Fruit fly (Drosophila melanogaster) Kc167 (cell line): ENCODE measurements around the gene CAH7.

Experiments
- Myc ChIP-seq: fragments of >200 bp; optimal IDR thresholded peaks from 2 replicates; lab custom pipeline; 2017; ENCODE audit warnings: missing external identifiers
- Sin3A ChIP-seq: fragments of >200 bp; optimal IDR thresholded peaks from 2 replicates; lab custom pipeline; 2018; ENCODE audit warnings: missing external identifiers

DNA sequence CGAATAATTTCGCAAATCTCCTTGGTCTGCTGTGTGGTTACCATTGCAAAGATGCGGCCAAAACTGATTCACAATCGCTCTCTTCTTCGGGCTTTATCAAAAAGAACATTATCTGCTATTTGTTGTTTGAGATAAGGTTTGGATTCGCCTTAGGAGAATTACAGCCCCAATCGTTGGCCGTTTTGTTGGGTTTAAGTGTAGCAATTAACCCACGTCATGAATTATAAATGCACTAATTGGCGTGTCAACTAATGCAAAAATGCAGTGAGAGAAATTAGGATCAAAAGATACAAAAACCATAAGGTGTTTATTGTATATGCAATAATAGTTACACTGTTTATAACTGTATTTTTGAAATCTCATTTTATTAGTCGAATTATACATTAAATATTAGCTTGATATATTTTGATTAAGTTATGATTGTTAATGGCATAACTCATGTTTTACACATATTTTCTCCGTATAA lies 36.7 kb upstream of the CAH7 start, which contains the start of gene Alp13:
- TF ChIP-seq Sin3A (lab: Kevin White, UChicago), result no peak
- no peak for TF ChIP-seq Myc
